Worm (Caenorhabditis elegans) whole organism, L3 larva: ENCODE measurements around the gene ddo-3.

Source experiments
- R02D3.7 ChIP-seq: fragments of 150-350 bp; optimal IDR thresholded peaks from 2 replicates; lab custom pipeline; 2014; ENCODE audit warnings: missing biosample characterization, missing genetic modification characterization
- ZK546.5 ChIP-seq: sonication (generic microtip); optimal IDR thresholded peaks from 2 replicates; lab custom pipeline; 2017; ENCODE audit warnings: missing biosample characterization, missing genetic modification characterization
- aly-2 ChIP-seq: fragments of 150-350 bp; optimal IDR thresholded peaks from 2 replicates; lab custom pipeline; 2014; ENCODE audit warnings: missing biosample characterization, missing genetic modification characterization
- ama-1 ChIP-seq: fragments of 150-350 bp; optimal IDR thresholded peaks from 2 replicates; lab custom pipeline; 2018
- ceh-16 ChIP-seq: sonication (generic microtip); optimal IDR thresholded peaks from 2 replicates; lab custom pipeline; 2017; ENCODE audit warnings: missing biosample characterization, missing genetic modification characterization
- ceh-28 ChIP-seq: fragments of 150-350 bp; optimal IDR thresholded peaks from 2 replicates; lab custom pipeline; 2014; ENCODE audit warnings: missing biosample characterization, missing genetic modification reagents, missing genetic modification characterization
- ceh-82 ChIP-seq: fragments of 150-350 bp; optimal IDR thresholded peaks from 2 replicates; lab custom pipeline; 2014; ENCODE audit warnings: missing biosample characterization, missing genetic modification characterization
- daf-12 ChIP-seq: fragments of 150-350 bp; optimal IDR thresholded peaks from 2 replicates; lab custom pipeline; 2014; ENCODE audit warnings: missing biosample characterization, missing genetic modification reagents, missing genetic modification characterization
- egl-5 ChIP-seq: fragments of 150-350 bp; optimal IDR thresholded peaks from 2 replicates; lab custom pipeline; 2017; ENCODE audit warnings: missing biosample characterization, missing genetic modification reagents, missing genetic modification characterization, inconsistent platforms
- elt-1 ChIP-seq: fragments of 150-350 bp; optimal IDR thresholded peaks from 2 replicates; lab custom pipeline; 2014; ENCODE audit warnings: missing biosample characterization, missing genetic modification characterization
- elt-2 ChIP-seq: sonication (generic microtip); optimal IDR thresholded peaks from 2 replicates; lab custom pipeline; 2016; ENCODE audit warnings: missing genetic modification reagents, mild to moderate bottlenecking, missing genetic modification characterization, missing compliant biosample characterization
- eor-1 ChIP-seq, 2 experiments: fragments of 150-350 bp; optimal IDR thresholded peaks; 2 replicates each; lab custom pipeline; 2014 to 2018; ENCODE audit warnings: missing biosample characterization in 2 of 2, missing genetic modification characterization in 2 of 2
- fkh-10 ChIP-seq: sonication (generic microtip); optimal IDR thresholded peaks from 2 replicates; lab custom pipeline; 2017; ENCODE audit warnings: missing biosample characterization, missing genetic modification reagents, missing genetic modification characterization
- fkh-2 ChIP-seq: fragments of 150-350 bp; optimal IDR thresholded peaks from 2 replicates; lab custom pipeline; 2014; ENCODE audit warnings: missing biosample characterization, missing genetic modification reagents, missing genetic modification characterization
- fos-1 ChIP-seq: fragments of 150-350 bp; optimal IDR thresholded peaks from 2 replicates; lab custom pipeline; 2014; ENCODE audit warnings: missing biosample characterization, missing genetic modification characterization
- hmg-11 ChIP-seq: sonication (generic microtip); optimal IDR thresholded peaks from 2 replicates; lab custom pipeline; 2016; ENCODE audit warnings: missing genetic modification characterization, missing compliant biosample characterization
- jun-1 ChIP-seq: fragments of 150-350 bp; optimal IDR thresholded peaks from 2 replicates; lab custom pipeline; 2014; ENCODE audit warnings: missing biosample characterization, missing genetic modification reagents, missing genetic modification characterization
- lin-39 ChIP-seq: fragments of 150-350 bp; optimal IDR thresholded peaks from 2 replicates; lab custom pipeline; 2018; ENCODE audit warnings: missing biosample characterization, missing genetic modification reagents, missing genetic modification characterization
- lsy-12 ChIP-seq: sonication (generic microtip); optimal IDR thresholded peaks from 2 replicates; lab custom pipeline; 2016; ENCODE audit warnings: mild to moderate bottlenecking, missing genetic modification characterization, missing compliant biosample characterization
- mdl-1 ChIP-seq: fragments of 150-350 bp; optimal IDR thresholded peaks from 2 replicates; lab custom pipeline; 2014; ENCODE audit warnings: missing biosample characterization, missing genetic modification characterization
- nfya-1 ChIP-seq: sonication (generic microtip); optimal IDR thresholded peaks from 2 replicates; lab custom pipeline; 2017; ENCODE audit warnings: missing genetic modification characterization, mild to moderate bottlenecking, missing compliant biosample characterization, antibody characterized with exemption, moderate library complexity; ENCODE audit not compliant: insufficient read depth
- nhr-11 ChIP-seq: fragments of 150-350 bp; optimal IDR thresholded peaks from 2 replicates; lab custom pipeline; 2014; ENCODE audit warnings: missing biosample characterization, missing genetic modification characterization
- nhr-23 ChIP-seq: fragments of 150-350 bp; optimal IDR thresholded peaks from 2 replicates; lab custom pipeline; 2014; ENCODE audit warnings: missing biosample characterization, missing genetic modification reagents, missing genetic modification characterization
- nhr-25 ChIP-seq: sonication (generic microtip); optimal IDR thresholded peaks from 2 replicates; lab custom pipeline; 2017; ENCODE audit warnings: missing biosample characterization, missing genetic modification characterization
- nhr-28 ChIP-seq: fragments of 150-350 bp; optimal IDR thresholded peaks from 2 replicates; lab custom pipeline; 2014; ENCODE audit warnings: missing biosample characterization, missing genetic modification characterization
- nhr-43 ChIP-seq: sonication (generic microtip); optimal IDR thresholded peaks from 2 replicates; lab custom pipeline; 2016; ENCODE audit warnings: mild to moderate bottlenecking, missing genetic modification characterization, missing compliant biosample characterization; ENCODE audit not compliant: poor library complexity, severe bottlenecking
- nhr-67 ChIP-seq: fragments of 150-350 bp; optimal IDR thresholded peaks from 2 replicates; lab custom pipeline; 2014; ENCODE audit warnings: missing biosample characterization, missing genetic modification characterization
- nhr-76 ChIP-seq: fragments of 150-350 bp; sonication (generic microtip); optimal IDR thresholded peaks from 5 replicates; lab custom pipeline; 2014; ENCODE audit warnings: missing biosample characterization, missing genetic modification characterization
- nhr-77 ChIP-seq: fragments of 150-350 bp; optimal IDR thresholded peaks from 2 replicates; lab custom pipeline; 2014; ENCODE audit warnings: missing biosample characterization, missing genetic modification characterization
- pha-4 ChIP-seq: fragments of 150-350 bp; optimal IDR thresholded peaks from 2 replicates; lab custom pipeline; 2014; ENCODE audit warnings: missing biosample characterization, missing genetic modification reagents, missing genetic modification characterization
- pqm-1 ChIP-seq: fragments of 150-350 bp; optimal IDR thresholded peaks from 2 replicates; lab custom pipeline; 2017; ENCODE audit warnings: missing biosample characterization, missing genetic modification characterization, inconsistent platforms
- sea-2 ChIP-seq: fragments of 150-350 bp; sonication (generic microtip); optimal IDR thresholded peaks from 4 replicates; lab custom pipeline; 2014; ENCODE audit warnings: missing biosample characterization, missing genetic modification reagents, missing genetic modification characterization
- skn-1 ChIP-seq: fragments of 150-350 bp; optimal IDR thresholded peaks from 2 replicates; lab custom pipeline; 2014; ENCODE audit warnings: missing biosample characterization, missing genetic modification characterization
- snpc-4 ChIP-seq: fragments of 150-350 bp; optimal IDR thresholded peaks from 2 replicates; lab custom pipeline; 2014; ENCODE audit warnings: missing biosample characterization, missing genetic modification characterization
- tbx-2 ChIP-seq: sonication (generic microtip); optimal IDR thresholded peaks from 2 replicates; lab custom pipeline; 2016; ENCODE audit warnings: mild to moderate bottlenecking, missing genetic modification characterization, missing compliant biosample characterization
- unc-39 ChIP-seq: sonication (generic microtip); optimal IDR thresholded peaks from 4 replicates; lab custom pipeline; 2017; ENCODE audit warnings: missing biosample characterization, missing genetic modification characterization
- unc-62 ChIP-seq: fragments of 150-350 bp; sonication (generic microtip); optimal IDR thresholded peaks from 4 replicates; lab custom pipeline; 2014; ENCODE audit warnings: missing biosample characterization, missing genetic modification reagents, missing genetic modification characterization
- zag-1 ChIP-seq: fragments of 150-350 bp; optimal IDR thresholded peaks from 2 replicates; lab custom pipeline; 2014; ENCODE audit warnings: missing biosample characterization, missing genetic modification characterization
- ztf-11 ChIP-seq: fragments of 150-350 bp; optimal IDR thresholded peaks from 2 replicates; lab custom pipeline; 2014; ENCODE audit warnings: missing biosample characterization, missing genetic modification characterization
- ztf-4 ChIP-seq: fragments of 150-350 bp; optimal IDR thresholded peaks from 2 replicates; lab custom pipeline; 2014; ENCODE audit warnings: missing biosample characterization, missing genetic modification characterization

ddo-3 gene

ce11 chrIII:6601073-6601472, 13.4 kb downstream of the ddo-3 start, which contains the start of gene let-765:
Gene let-765 (minus strand): TSS chrIII:6601173.
- peak; percentile 33 for TF ChIP-seq nhr-25 (tag; lab: Kevin White, UChicago)
- TF ChIP-seq nhr-67 (tag; lab: Kevin White, UChicago), result no peak

ce11 chrIII:6603185-6603584, 15.5 kb downstream of the ddo-3 start:
- no peak for TF ChIP-seq eor-1 (tag; optimal IDR thresholded peaks at IDR 0.05; lab: Kevin White, UChicago)
- TF ChIP-seq unc-62, result no peak
- TF ChIP-seq daf-12 (tag; lab: Kevin White, UChicago), result no peak
- no peak for TF ChIP-seq zag-1 (tag; lab: Kevin White, UChicago)
- no peak for TF ChIP-seq pha-4
- no peak for TF ChIP-seq sea-2 (GFP tag; lab: Kevin White, UChicago)
- no peak for TF ChIP-seq ceh-82
- no peak for TF ChIP-seq nhr-43 (tag; lab: Kevin White, UChicago)
- no peak for TF ChIP-seq ama-1 (lab: Kevin White, UChicago)
- TF ChIP-seq egl-5 (tag; lab: Kevin White, UChicago), result no peak
- TF ChIP-seq unc-39 (tag; lab: Kevin White, UChicago), result no peak
- no peak for TF ChIP-seq nhr-23 (tag; lab: Kevin White, UChicago)
- no peak for TF ChIP-seq ztf-11 (tag; lab: Kevin White, UChicago)
- TF ChIP-seq lin-39 (tag; lab: Kevin White, UChicago), result no peak
- TF ChIP-seq, all 47 proteins: peak for 0

DNA sequence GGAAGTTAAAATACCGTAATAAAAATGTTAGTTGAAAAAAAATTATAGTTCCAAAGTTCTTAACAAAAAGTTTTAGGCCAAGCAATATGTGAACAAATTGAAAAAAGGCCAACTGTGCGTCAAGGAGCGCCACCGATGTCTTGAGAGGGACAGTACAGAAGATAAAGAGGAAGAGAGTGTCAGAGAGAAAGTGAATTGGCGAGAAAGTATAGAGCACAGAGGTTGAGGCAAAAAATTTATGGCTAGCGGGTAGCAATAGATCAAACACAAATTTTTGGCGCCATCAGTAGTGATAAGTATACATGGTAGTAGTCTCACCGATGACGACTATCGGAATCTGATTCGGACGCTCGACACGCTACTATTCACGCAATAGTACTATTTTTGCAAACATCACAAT, 16.7 kb downstream of the ddo-3 start:
- TF ChIP-seq nhr-76 (tag; lab: Kevin White, UChicago) (no peak), daf-12 (tag; lab: Kevin White, UChicago) (no peak), sea-2 (GFP tag; lab: Kevin White, UChicago) (no peak), nfya-1 (tag; lab: Kevin White, UChicago) (peak; percentile 23), snpc-4 (tag; lab: Kevin White, UChicago) (no peak), unc-39 (tag; lab: Kevin White, UChicago) (no peak), ama-1 (lab: Kevin White, UChicago) (peak; percentile 51), lin-39 (tag; lab: Kevin White, UChicago) (no peak), fkh-10 (GFP tag; lab: Kevin White, UChicago) (no peak), elt-2 (tag; lab: Kevin White, UChicago) (peak; percentile 56), pqm-1 (tag; lab: Kevin White, UChicago) (peak; percentile 44)

- TF ChIP-seq skn-1 (tag; lab: Kevin White, UChicago), result no peak
- TF ChIP-seq nhr-43 (tag; lab: Kevin White, UChicago), result no peak
- peak; percentile 71 for TF ChIP-seq elt-1 (tag; lab: Kevin White, UChicago)
- TF ChIP-seq hmg-11 (tag; lab: Kevin White, UChicago), result no peak
- no peak for TF ChIP-seq ceh-16 (tag; lab: Kevin White, UChicago)
- peak; percentile 16 for TF ChIP-seq nhr-23 (tag; lab: Kevin White, UChicago)
Observed at ce11 chrIII:6605442-6605992, 17.9 kb downstream of the ddo-3 start.

- TF ChIP-seq eor-1 (tag; optimal IDR thresholded peaks at IDR 0.05; lab: Kevin White, UChicago) (no peak), unc-62 (peak; percentile 30), nfya-1 (tag; lab: Kevin White, UChicago) (peak; percentile 86), nhr-76 (tag; lab: Kevin White, UChicago) (no peak), nhr-67 (tag; lab: Kevin White, UChicago) (no peak), nhr-28 (tag; lab: Kevin White, UChicago) (no peak), mdl-1 (peak; percentile 68), nhr-43 (tag; lab: Kevin White, UChicago) (peak; percentile 60), fkh-10 (GFP tag; lab: Kevin White, UChicago) (no peak), unc-39 (tag; lab: Kevin White, UChicago) (no peak), daf-12 (tag; lab: Kevin White, UChicago) (no peak), hmg-11 (tag; lab: Kevin White, UChicago) (peak; percentile 69), elt-1 (tag; lab: Kevin White, UChicago) (no peak), pqm-1 (tag; lab: Kevin White, UChicago) (peak; percentile 8), nhr-25 (tag; lab: Kevin White, UChicago) (peak; percentile 72), snpc-4 (tag; lab: Kevin White, UChicago) (peak; percentile 5), fkh-2 (tag; lab: Kevin White, UChicago) (no peak), jun-1 (tag; lab: Kevin White, UChicago) (no peak), aly-2 (no peak), ZK546.5 (no peak), nhr-23 (tag; lab: Kevin White, UChicago) (peak; percentile 51), ceh-82 (no peak), ceh-16 (tag; lab: Kevin White, UChicago) (no peak), tbx-2 (tag; lab: Kevin White, UChicago) (peak; percentile 7), skn-1 (tag; lab: Kevin White, UChicago) (peak; percentile 49), fos-1 (tag; lab: Kevin White, UChicago) (peak; percentile 59), R02D3.7 (tag; lab: Kevin White, UChicago) (peak; percentile 52), lsy-12 (tag; lab: Kevin White, UChicago) (peak; percentile 74), elt-2 (tag; lab: Kevin White, UChicago) (peak; percentile 60), nhr-11 (tag; lab: Kevin White, UChicago) (no peak), nhr-77 (tag; lab: Kevin White, UChicago) (peak; percentile 31), ceh-28 (tag; lab: Kevin White, UChicago) (peak; percentile 30), ztf-4 (tag; lab: Kevin White, UChicago) (peak; percentile 56)
Observed at ce11 chrIII:6606022-6606467, 18.4 kb downstream of the ddo-3 start.
